Worm (Caenorhabditis elegans) whole organism, L3 larva: Measurements from ENCODE around the gene zmp-5.

Experiments
- R02D3.7 ChIP-seq: fragments of 150-350 bp; optimal IDR thresholded peaks from 2 replicates; lab custom pipeline; 2014; ENCODE audit warnings: missing biosample characterization, missing genetic modification characterization
- ZK546.5 ChIP-seq: sonication (generic microtip); optimal IDR thresholded peaks from 2 replicates; lab custom pipeline; 2017; ENCODE audit warnings: missing biosample characterization, missing genetic modification characterization
- aly-2 ChIP-seq: fragments of 150-350 bp; optimal IDR thresholded peaks from 2 replicates; lab custom pipeline; 2014; ENCODE audit warnings: missing biosample characterization, missing genetic modification characterization
- ama-1 ChIP-seq: fragments of 150-350 bp; optimal IDR thresholded peaks from 2 replicates; lab custom pipeline; 2018
- ceh-28 ChIP-seq: fragments of 150-350 bp; optimal IDR thresholded peaks from 2 replicates; lab custom pipeline; 2014; ENCODE audit warnings: missing biosample characterization, missing genetic modification reagents, missing genetic modification characterization
- ceh-9 ChIP-seq: sonication (generic microtip); optimal IDR thresholded peaks from 2 replicates; lab custom pipeline; 2018; ENCODE audit warnings: missing biosample characterization, missing genetic modification characterization
- egl-27 ChIP-seq: sonication (generic microtip); optimal IDR thresholded peaks from 4 replicates; lab custom pipeline; 2017; ENCODE audit warnings: missing biosample characterization, missing genetic modification reagents, missing genetic modification characterization
- egl-5 ChIP-seq: fragments of 150-350 bp; optimal IDR thresholded peaks from 2 replicates; lab custom pipeline; 2017; ENCODE audit warnings: missing biosample characterization, missing genetic modification reagents, missing genetic modification characterization, inconsistent platforms
- elt-1 ChIP-seq: fragments of 150-350 bp; optimal IDR thresholded peaks from 2 replicates; lab custom pipeline; 2014; ENCODE audit warnings: missing biosample characterization, missing genetic modification characterization
- elt-2 ChIP-seq: sonication (generic microtip); optimal IDR thresholded peaks from 2 replicates; lab custom pipeline; 2016; ENCODE audit warnings: missing genetic modification reagents, mild to moderate bottlenecking, missing genetic modification characterization, missing compliant biosample characterization
- elt-3 ChIP-seq, 3 experiments: fragments of 150-350 bp in 1 of 3; sonication (generic microtip) in 2 of 3; optimal IDR thresholded peaks; 2 replicates in 2 of 3; 4 replicates in 1 of 3; lab custom pipeline; 2014 to 2017; ENCODE audit warnings: missing biosample characterization in 3 of 3, missing genetic modification characterization in 3 of 3
- eor-1 ChIP-seq, 2 experiments: fragments of 150-350 bp; optimal IDR thresholded peaks; 2 replicates each; lab custom pipeline; 2014 to 2018; ENCODE audit warnings: missing biosample characterization in 2 of 2, missing genetic modification characterization in 2 of 2
- fkh-10 ChIP-seq: sonication (generic microtip); optimal IDR thresholded peaks from 2 replicates; lab custom pipeline; 2017; ENCODE audit warnings: missing biosample characterization, missing genetic modification reagents, missing genetic modification characterization
- fkh-2 ChIP-seq: fragments of 150-350 bp; optimal IDR thresholded peaks from 2 replicates; lab custom pipeline; 2014; ENCODE audit warnings: missing biosample characterization, missing genetic modification reagents, missing genetic modification characterization
- fos-1 ChIP-seq: fragments of 150-350 bp; optimal IDR thresholded peaks from 2 replicates; lab custom pipeline; 2014; ENCODE audit warnings: missing biosample characterization, missing genetic modification characterization
- hmg-11 ChIP-seq: sonication (generic microtip); optimal IDR thresholded peaks from 2 replicates; lab custom pipeline; 2016; ENCODE audit warnings: missing genetic modification characterization, missing compliant biosample characterization
- jun-1 ChIP-seq: fragments of 150-350 bp; optimal IDR thresholded peaks from 2 replicates; lab custom pipeline; 2014; ENCODE audit warnings: missing biosample characterization, missing genetic modification reagents, missing genetic modification characterization
- lin-15B ChIP-seq: fragments of 150-350 bp; optimal IDR thresholded peaks from 2 replicates; lab custom pipeline; 2014; ENCODE audit warnings: missing biosample characterization, missing genetic modification characterization
- lin-39 ChIP-seq: fragments of 150-350 bp; optimal IDR thresholded peaks from 2 replicates; lab custom pipeline; 2018; ENCODE audit warnings: missing biosample characterization, missing genetic modification reagents, missing genetic modification characterization
- lsy-12 ChIP-seq: sonication (generic microtip); optimal IDR thresholded peaks from 2 replicates; lab custom pipeline; 2016; ENCODE audit warnings: mild to moderate bottlenecking, missing genetic modification characterization, missing compliant biosample characterization
- mdl-1 ChIP-seq: fragments of 150-350 bp; optimal IDR thresholded peaks from 2 replicates; lab custom pipeline; 2014; ENCODE audit warnings: missing biosample characterization, missing genetic modification characterization
- nfya-1 ChIP-seq: sonication (generic microtip); optimal IDR thresholded peaks from 2 replicates; lab custom pipeline; 2017; ENCODE audit warnings: missing genetic modification characterization, mild to moderate bottlenecking, missing compliant biosample characterization, antibody characterized with exemption, moderate library complexity; ENCODE audit not compliant: insufficient read depth
- nhr-11 ChIP-seq: fragments of 150-350 bp; optimal IDR thresholded peaks from 2 replicates; lab custom pipeline; 2014; ENCODE audit warnings: missing biosample characterization, missing genetic modification characterization
- nhr-12 ChIP-seq: fragments of 150-350 bp; optimal IDR thresholded peaks from 2 replicates; lab custom pipeline; 2014; ENCODE audit warnings: missing biosample characterization, missing genetic modification characterization
- nhr-23 ChIP-seq: fragments of 150-350 bp; optimal IDR thresholded peaks from 2 replicates; lab custom pipeline; 2014; ENCODE audit warnings: missing biosample characterization, missing genetic modification reagents, missing genetic modification characterization
- nhr-25 ChIP-seq: sonication (generic microtip); optimal IDR thresholded peaks from 2 replicates; lab custom pipeline; 2017; ENCODE audit warnings: missing biosample characterization, missing genetic modification characterization
- nhr-28 ChIP-seq: fragments of 150-350 bp; optimal IDR thresholded peaks from 2 replicates; lab custom pipeline; 2014; ENCODE audit warnings: missing biosample characterization, missing genetic modification characterization
- nhr-43 ChIP-seq: sonication (generic microtip); optimal IDR thresholded peaks from 2 replicates; lab custom pipeline; 2016; ENCODE audit warnings: mild to moderate bottlenecking, missing genetic modification characterization, missing compliant biosample characterization; ENCODE audit not compliant: poor library complexity, severe bottlenecking
- nhr-76 ChIP-seq: fragments of 150-350 bp; sonication (generic microtip); optimal IDR thresholded peaks from 5 replicates; lab custom pipeline; 2014; ENCODE audit warnings: missing biosample characterization, missing genetic modification characterization
- nhr-77 ChIP-seq: fragments of 150-350 bp; optimal IDR thresholded peaks from 2 replicates; lab custom pipeline; 2014; ENCODE audit warnings: missing biosample characterization, missing genetic modification characterization
- pha-4 ChIP-seq: fragments of 150-350 bp; optimal IDR thresholded peaks from 2 replicates; lab custom pipeline; 2014; ENCODE audit warnings: missing biosample characterization, missing genetic modification reagents, missing genetic modification characterization
- pqm-1 ChIP-seq: fragments of 150-350 bp; optimal IDR thresholded peaks from 2 replicates; lab custom pipeline; 2017; ENCODE audit warnings: missing biosample characterization, missing genetic modification characterization, inconsistent platforms
- skn-1 ChIP-seq: fragments of 150-350 bp; optimal IDR thresholded peaks from 2 replicates; lab custom pipeline; 2014; ENCODE audit warnings: missing biosample characterization, missing genetic modification characterization
- tbx-2 ChIP-seq: sonication (generic microtip); optimal IDR thresholded peaks from 2 replicates; lab custom pipeline; 2016; ENCODE audit warnings: mild to moderate bottlenecking, missing genetic modification characterization, missing compliant biosample characterization
- unc-39 ChIP-seq: sonication (generic microtip); optimal IDR thresholded peaks from 4 replicates; lab custom pipeline; 2017; ENCODE audit warnings: missing biosample characterization, missing genetic modification characterization
- unc-62 ChIP-seq: fragments of 150-350 bp; sonication (generic microtip); optimal IDR thresholded peaks from 4 replicates; lab custom pipeline; 2014; ENCODE audit warnings: missing biosample characterization, missing genetic modification reagents, missing genetic modification characterization
- zag-1 ChIP-seq: fragments of 150-350 bp; optimal IDR thresholded peaks from 2 replicates; lab custom pipeline; 2014; ENCODE audit warnings: missing biosample characterization, missing genetic modification characterization
- ztf-11 ChIP-seq: fragments of 150-350 bp; optimal IDR thresholded peaks from 2 replicates; lab custom pipeline; 2014; ENCODE audit warnings: missing biosample characterization, missing genetic modification characterization
- ztf-4 ChIP-seq: fragments of 150-350 bp; optimal IDR thresholded peaks from 2 replicates; lab custom pipeline; 2014; ENCODE audit warnings: missing biosample characterization, missing genetic modification characterization

The zmp-5 gene

DNA sequence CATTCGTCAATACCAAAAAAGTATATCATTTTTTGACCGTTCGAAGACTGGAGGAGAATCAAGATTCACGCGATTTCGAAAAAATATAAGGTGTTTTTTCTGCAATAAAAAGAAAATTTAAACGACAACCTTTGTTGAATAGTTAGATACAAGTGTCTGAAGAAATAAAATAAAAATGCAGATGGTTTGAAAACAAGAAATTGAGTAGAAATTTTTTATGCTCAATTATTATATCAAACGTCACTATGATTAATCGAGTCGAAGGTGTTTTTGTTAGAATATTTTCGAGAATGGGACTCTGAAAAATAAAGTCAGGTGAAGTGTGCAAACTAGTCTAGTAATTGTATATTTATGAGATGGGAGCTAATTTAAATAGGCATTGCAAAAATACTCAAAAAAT lies 6.5 kb upstream of the zmp-5 start, which contains the start of gene R09A8.5:
Gene R09A8.5 (minus strand): TSS at position 101 of the 400 bp plus-strand sequence.
- TF ChIP-seq fkh-10 (no peak), egl-27 (tag; lab: Kevin White, UChicago) (no peak), ztf-4 (no peak), skn-1 (tag; lab: Kevin White, UChicago) (no peak), nhr-23 (no peak), elt-1 (tag; lab: Kevin White, UChicago) (no peak), nhr-11 (tag; lab: Kevin White, UChicago) (no peak)

DNA sequence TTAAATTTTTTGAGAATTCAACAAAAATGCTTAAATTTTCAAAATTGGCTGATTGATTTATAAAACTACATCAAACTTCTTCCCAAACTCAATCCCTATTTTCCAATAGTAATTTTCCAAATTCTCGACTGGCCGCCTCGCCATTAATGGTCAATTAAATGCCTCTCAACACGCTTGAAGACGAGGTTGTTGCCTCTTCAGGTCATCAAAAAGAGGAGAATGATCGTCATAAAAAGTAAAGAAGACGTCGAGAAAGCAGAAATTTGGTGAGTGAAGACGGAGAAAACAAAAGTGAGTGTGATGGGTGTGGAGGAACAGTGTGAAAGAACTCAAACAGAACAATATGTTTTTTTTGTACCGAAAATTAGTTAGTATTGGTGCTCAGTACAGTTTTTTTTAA lies 6.0 kb upstream of the zmp-5 start:
- TF ChIP-seq elt-3 (tag; optimal IDR thresholded peaks at IDR 0.05; lab: Kevin White, UChicago) (no peak), elt-1 (tag; lab: Kevin White, UChicago) (no peak), nhr-11 (tag; lab: Kevin White, UChicago) (no peak), nhr-23 (no peak), egl-5 (tag; lab: Kevin White, UChicago) (peak; percentile 89)

DNA sequence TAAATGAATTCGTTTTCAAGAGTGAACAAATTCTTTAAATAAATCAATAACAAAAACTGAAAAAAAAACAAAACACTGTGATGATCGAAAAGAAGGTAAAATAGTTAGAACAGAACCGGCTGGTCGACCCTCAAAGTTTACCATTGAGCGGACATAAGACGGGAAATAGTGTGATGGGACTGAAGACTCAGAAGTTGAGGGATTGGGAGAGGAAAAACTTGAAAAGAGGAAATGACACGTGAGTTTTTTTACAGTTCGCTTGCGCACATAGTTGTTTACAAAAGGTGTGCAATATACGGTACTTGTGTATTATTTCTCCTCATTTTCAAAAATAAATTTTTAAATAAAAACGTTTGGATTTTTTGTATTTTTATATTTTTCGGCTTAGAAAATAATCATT lies 4.0 kb upstream of the zmp-5 start:
- TF ChIP-seq pha-4 (tag; lab: Kevin White, UChicago) (peak; percentile 97), zag-1 (tag; lab: Kevin White, UChicago) (no peak), nhr-25 (tag; lab: Kevin White, UChicago) (peak; percentile 60)

DNA sequence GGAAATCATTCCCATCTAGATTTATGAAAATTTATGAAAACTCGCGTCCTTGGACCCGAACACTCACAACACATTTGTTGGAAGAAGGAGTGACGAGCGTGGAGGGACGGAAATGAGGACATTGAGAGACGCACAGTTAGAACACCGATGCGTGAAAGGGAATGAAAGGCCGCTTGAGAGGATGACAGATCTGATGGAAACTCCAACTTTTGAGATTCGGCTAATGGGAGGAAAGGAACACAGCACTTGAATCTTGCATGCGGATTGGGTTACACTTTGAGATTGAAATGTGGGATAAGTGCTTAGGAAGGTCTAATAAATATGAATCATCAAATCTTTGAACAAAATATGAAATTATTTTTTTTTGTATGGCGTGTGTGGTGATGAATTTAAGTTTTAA lies 1.1 kb upstream of the zmp-5 start:
- TF ChIP-seq nhr-25 (tag; lab: Kevin White, UChicago) (peak; percentile 66), ztf-11 (tag; lab: Kevin White, UChicago) (no peak)
- TF ChIP-seq, all 47 proteins: peak for 1

DNA sequence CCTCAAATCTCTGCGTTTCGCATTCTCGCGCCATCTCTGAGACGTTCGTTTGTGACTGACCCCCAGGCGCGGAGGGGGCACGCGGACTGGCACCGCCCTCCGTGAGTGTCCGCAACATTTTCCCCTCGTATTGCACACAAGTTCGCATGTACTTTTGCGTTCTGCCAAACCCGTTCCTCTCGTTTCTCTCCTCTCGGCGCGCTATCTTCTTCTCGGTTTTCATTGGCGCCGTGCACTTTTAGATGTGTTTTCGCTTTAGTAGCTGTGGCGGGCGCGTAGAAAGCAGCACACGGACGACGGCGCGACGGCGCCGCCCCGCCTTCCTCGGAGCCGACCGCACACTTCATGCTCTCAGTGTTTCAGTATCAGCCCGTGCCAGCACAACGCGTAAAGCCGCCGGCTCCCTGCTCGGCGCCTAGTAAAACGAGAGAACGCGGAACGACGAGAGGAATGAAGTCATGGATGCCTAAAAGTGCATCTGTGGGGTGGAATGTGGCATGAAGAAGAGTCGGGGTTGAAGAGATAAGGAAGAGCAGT lies 8.5 kb downstream of the zmp-5 start:
- TF ChIP-seq ztf-4 (no peak), jun-1 (tag; lab: Kevin White, UChicago) (peak; percentile 5), nhr-76 (tag; lab: Kevin White, UChicago) (no peak), nhr-23 (peak; percentile 82), zag-1 (tag; lab: Kevin White, UChicago) (no peak), nhr-12 (tag; lab: Kevin White, UChicago) (no peak), fos-1 (tag; lab: Kevin White, UChicago) (peak; percentile 44), ceh-9 (tag; lab: Kevin White, UChicago) (no peak), egl-5 (tag; lab: Kevin White, UChicago) (no peak), nhr-28 (no peak), ZK546.5 (tag; lab: Kevin White, UChicago) (no peak), lin-15B (tag; lab: Kevin White, UChicago) (no peak), pqm-1 (peak; percentile 18), nhr-25 (tag; lab: Kevin White, UChicago) (peak; percentile 77), hmg-11 (tag; lab: Kevin White, UChicago) (peak; percentile 51), unc-39 (tag; lab: Kevin White, UChicago) (no peak), nhr-77 (tag; lab: Kevin White, UChicago) (no peak), lin-39 (tag; lab: Kevin White, UChicago) (peak; percentile 30), egl-27 (tag; lab: Kevin White, UChicago) (no peak), tbx-2 (tag; lab: Kevin White, UChicago) (peak; percentile 70), fkh-10 (no peak), elt-3 (tag; optimal IDR thresholded peaks at IDR 0.05; lab: Kevin White, UChicago) (peak in 1 of 3 experiments; percentile 34), unc-62 (GFP tag; lab: Kevin White, UChicago) (no peak), lsy-12 (peak; percentile 25), ama-1 (peak; percentile 49), ceh-28 (tag; lab: Kevin White, UChicago) (peak; percentile 6), R02D3.7 (tag; lab: Kevin White, UChicago) (no peak), nhr-43 (tag; lab: Kevin White, UChicago) (peak; percentile 45), fkh-2 (no peak), elt-2 (tag; lab: Kevin White, UChicago) (peak; percentile 64), aly-2 (tag; lab: Kevin White, UChicago) (no peak), mdl-1 (no peak), skn-1 (tag; lab: Kevin White, UChicago) (no peak), eor-1 (tag; optimal IDR thresholded peaks at IDR 0.05; lab: Kevin White, UChicago) (no peak), nfya-1 (tag; lab: Kevin White, UChicago) (peak; percentile 67)
